Worm (Caenorhabditis elegans) whole organism, young adult: ENCODE data around the gene metr-1.

Source experiments
- B0019.2 ChIP-seq: fragments of 200-800 bp; sonication (Bioruptor generic); conservative IDR thresholded peaks from 2 replicates; pipeline ENCODE4 v1.3.6; 2022; ENCODE audit warnings: missing genetic modification reagents, missing genetic modification characterization, missing compliant biosample characterization
- C06A6.2 ChIP-seq: fragments of 200-800 bp; sonication (Bioruptor generic); conservative IDR thresholded peaks from 2 replicates; pipeline ENCODE4 v1.3.6; 2022; ENCODE audit warnings: missing genetic modification characterization, missing compliant biosample characterization
- C17E4.6 ChIP-seq: fragments of 200-800 bp; sonication (Bioruptor generic); IDR thresholded peaks from 2 replicates; pipeline ENCODE4 v1.3.6; 2022; ENCODE audit warnings: missing genetic modification reagents, missing genetic modification characterization, missing compliant biosample characterization
- F22D6.2 ChIP-seq: sonication (generic microtip); optimal IDR thresholded peaks from 2 replicates; lab custom pipeline; 2016; ENCODE audit warnings: mild to moderate bottlenecking, missing genetic modification characterization, missing compliant biosample characterization
- F33H1.4 ChIP-seq: fragments of 200-800 bp; sonication (Bioruptor generic); IDR thresholded peaks from 2 replicates; pipeline ENCODE4 v1.3.6; 2022; ENCODE audit warnings: missing genetic modification reagents, missing genetic modification characterization, missing compliant biosample characterization
- F52B5.7 ChIP-seq: sonication (generic microtip); optimal IDR thresholded peaks from 2 replicates; lab custom pipeline; 2016; ENCODE audit warnings: mild to moderate bottlenecking, missing genetic modification characterization, missing compliant biosample characterization
- F55B11.4 ChIP-seq: sonication (generic microtip); optimal IDR thresholded peaks from 2 replicates; lab custom pipeline; 2016; ENCODE audit warnings: missing compliant biosample characterization, missing genetic modification characterization, borderline replicate concordance; ENCODE audit not compliant: insufficient read depth
- attf-6 ChIP-seq: fragments of 200-800 bp; sonication (Bioruptor generic); IDR thresholded peaks from 2 replicates; pipeline ENCODE4 v1.3.6; 2022; ENCODE audit warnings: missing genetic modification reagents, missing genetic modification characterization, missing compliant biosample characterization
- cebp-1 ChIP-seq, 2 experiments: fragments of 200-800 bp in 1 of 2; sonication (Bioruptor generic) in 1 of 2; sonication (generic microtip) in 1 of 2; IDR thresholded peaks in 1 of 2; optimal IDR thresholded peaks in 1 of 2; 2 replicates each; pipeline versions ENCODE4 v1.3.6 to Lab custom; 2017 to 2022; ENCODE audit warnings: missing compliant biosample characterization in 2 of 2, missing genetic modification characterization in 2 of 2, mild to moderate bottlenecking in 1 of 2, missing genetic modification reagents in 1 of 2, moderate library complexity in 1 of 2
- cebp-2 ChIP-seq: fragments of 200-800 bp; sonication (Bioruptor generic); IDR thresholded peaks from 2 replicates; pipeline ENCODE4 v1.3.6; 2022; ENCODE audit warnings: missing genetic modification characterization, missing compliant biosample characterization
- ceh-27 ChIP-seq: fragments of 200-800 bp; sonication (Bioruptor generic); optimal IDR thresholded peaks from 2 replicates; lab custom pipeline; 2018; ENCODE audit warnings: mild to moderate bottlenecking, missing genetic modification characterization, moderate library complexity, missing compliant biosample characterization
- ceh-79 ChIP-seq: sonication (generic microtip); optimal IDR thresholded peaks from 2 replicates; lab custom pipeline; 2017; ENCODE audit warnings: mild to moderate bottlenecking, missing genetic modification characterization, missing compliant biosample characterization
- ceh-91 ChIP-seq: fragments of 200-800 bp; sonication (Bioruptor generic); IDR thresholded peaks from 2 replicates; pipeline ENCODE4 v1.3.6; 2022; ENCODE audit warnings: missing genetic modification reagents, missing genetic modification characterization, missing compliant biosample characterization
- chd-7 ChIP-seq: sonication (generic microtip); optimal IDR thresholded peaks from 2 replicates; lab custom pipeline; 2016; ENCODE audit warnings: mild to moderate bottlenecking, missing genetic modification characterization, moderate library complexity, missing compliant biosample characterization
- egl-44 ChIP-seq: fragments of 200-800 bp; sonication (Bioruptor generic); IDR thresholded peaks from 2 replicates; pipeline ENCODE4 v1.3.6; 2022; ENCODE audit warnings: missing genetic modification reagents, missing genetic modification characterization, missing compliant biosample characterization
- egrh-3 ChIP-seq: fragments of 200-800 bp; sonication (Bioruptor generic); IDR thresholded peaks from 2 replicates; pipeline ENCODE4 v1.3.6; 2022; ENCODE audit warnings: missing genetic modification reagents, missing genetic modification characterization, missing compliant biosample characterization
- gei-17 ChIP-seq: fragments of 200-800 bp; sonication (Bioruptor generic); optimal IDR thresholded peaks from 2 replicates; lab custom pipeline; 2018; ENCODE audit warnings: mild to moderate bottlenecking, missing genetic modification characterization, missing compliant biosample characterization
- hsf-1 ChIP-seq: fragments of 200-800 bp; sonication (Bioruptor generic); IDR thresholded peaks from 2 replicates; pipeline ENCODE4 v1.3.6; 2022; ENCODE audit warnings: missing genetic modification reagents, missing genetic modification characterization, missing compliant biosample characterization
- let-607 ChIP-seq, 2 experiments: fragments of 200-800 bp in 1 of 2; sonication (Bioruptor generic) in 1 of 2; sonication (generic microtip) in 1 of 2; optimal IDR thresholded peaks; 2 replicates each; lab custom pipeline; 2016 to 2018; ENCODE audit warnings: mild to moderate bottlenecking in 2 of 2, missing compliant biosample characterization in 2 of 2, missing genetic modification characterization in 2 of 2, moderate library complexity in 2 of 2, missing genotype in 1 of 2
- lsy-27 ChIP-seq: sonication (generic microtip); optimal IDR thresholded peaks from 2 replicates; lab custom pipeline; 2017; ENCODE audit warnings: missing genetic modification characterization, mild to moderate bottlenecking, missing compliant biosample characterization, antibody characterized with exemption, missing genotype, borderline replicate concordance; ENCODE audit not compliant: insufficient read depth
- madf-6 ChIP-seq: fragments of 200-800 bp; sonication (Bioruptor generic); IDR thresholded peaks from 2 replicates; pipeline ENCODE4 v1.3.6; 2022; ENCODE audit warnings: missing genetic modification reagents, missing genetic modification characterization, missing compliant biosample characterization
- madf-8 ChIP-seq: fragments of 200-800 bp; sonication (Bioruptor generic); conservative IDR thresholded peaks from 2 replicates; pipeline ENCODE4 v1.3.6; 2022; ENCODE audit warnings: missing genetic modification reagents, missing genetic modification characterization, missing compliant biosample characterization
- nfya-1 ChIP-seq: sonication (generic microtip); optimal IDR thresholded peaks from 2 replicates; lab custom pipeline; 2017; ENCODE audit warnings: antibody characterized with exemption, missing compliant biosample characterization, missing genetic modification characterization, borderline replicate concordance; ENCODE audit not compliant: insufficient read depth
- repo-1 ChIP-seq: sonication (generic microtip); optimal IDR thresholded peaks from 2 replicates; lab custom pipeline; 2017; ENCODE audit warnings: mild to moderate bottlenecking, missing genetic modification characterization, missing compliant biosample characterization
- sea-2 ChIP-seq: fragments of 200-800 bp; sonication (Bioruptor generic); IDR thresholded peaks from 2 replicates; pipeline ENCODE4 v1.3.6; 2022; ENCODE audit warnings: missing genetic modification characterization, missing compliant biosample characterization
- snpc-1.1 ChIP-seq: sonication (generic microtip); optimal IDR thresholded peaks from 2 replicates; lab custom pipeline; 2017; ENCODE audit warnings: missing genetic modification characterization, mild to moderate bottlenecking, missing compliant biosample characterization, antibody characterized with exemption, moderate library complexity, missing genotype, missing genetic modification reagents; ENCODE audit not compliant: insufficient read depth
- snpc-4 ChIP-seq, 5 experiments: fragments of 150-350 bp in 1 of 5; sonication (generic microtip) in 4 of 5; optimal IDR thresholded peaks; 2 replicates each; lab custom pipeline; 2014 to 2018; ENCODE audit warnings: missing genetic modification characterization in 5 of 5, missing biosample characterization in 3 of 5, antibody characterized with exemption in 2 of 5, mild to moderate bottlenecking in 2 of 5, missing compliant biosample characterization in 2 of 5, missing genotype in 2 of 5, moderate library complexity in 2 of 5, missing genetic modification reagents in 1 of 5
- somi-1 ChIP-seq: fragments of 200-800 bp; sonication (Bioruptor generic); optimal IDR thresholded peaks from 2 replicates; lab custom pipeline; 2018; ENCODE audit warnings: mild to moderate bottlenecking, missing genetic modification characterization, missing compliant biosample characterization
- unc-130 ChIP-seq: sonication (generic microtip); optimal IDR thresholded peaks from 2 replicates; lab custom pipeline; 2016; ENCODE audit warnings: missing genetic modification reagents, missing genetic modification characterization, missing compliant biosample characterization
- zfh-2 ChIP-seq: fragments of 200-800 bp; sonication (Bioruptor generic); conservative IDR thresholded peaks from 2 replicates; pipeline ENCODE4 v1.3.6; 2022; ENCODE audit warnings: missing genetic modification reagents, missing genetic modification characterization, missing compliant biosample characterization
- zim-3 ChIP-seq: sonication (generic microtip); optimal IDR thresholded peaks from 2 replicates; lab custom pipeline; 2017; ENCODE audit warnings: mild to moderate bottlenecking, missing genetic modification characterization, moderate library complexity, missing compliant biosample characterization
- ztf-3 ChIP-seq: fragments of 200-800 bp; sonication (Bioruptor generic); optimal IDR thresholded peaks from 2 replicates; lab custom pipeline; 2018; ENCODE audit warnings: mild to moderate bottlenecking, missing genetic modification characterization, missing compliant biosample characterization
- ztf-6 ChIP-seq: fragments of 200-800 bp; sonication (Bioruptor generic); IDR thresholded peaks from 2 replicates; pipeline ENCODE4 v1.3.6; 2022; ENCODE audit warnings: missing genetic modification reagents, missing genetic modification characterization, missing compliant biosample characterization

Gene metr-1

ce11 chrII:10935336-10935735, 9.0 kb downstream of the metr-1 start (continued):
- TF ChIP-seq snpc-1.1, result no peak
- TF ChIP-seq ceh-91 (GFP tag; lab: Robert Waterston, UW), result peak; percentile 92
- no peak for TF ChIP-seq unc-130 (GFP tag; lab: Kevin White, UChicago)
- no peak for TF ChIP-seq ztf-6 (GFP tag; lab: Robert Waterston, UW)
- TF ChIP-seq ceh-27 (GFP tag; lab: Kevin White, UChicago), result no peak
- no peak for TF ChIP-seq let-607 (tag; optimal IDR thresholded peaks at IDR 0.05; lab: Kevin White, UChicago)
- no peak for TF ChIP-seq C06A6.2 (GFP tag; lab: Robert Waterston, UW)
- TF ChIP-seq ceh-79 (tag; lab: Kevin White, UChicago), result no peak
- TF ChIP-seq repo-1 (tag; lab: Kevin White, UChicago), result no peak
- 0 out of 2 replicates have a peak, but pooled peaks have one; percentile 31 for TF ChIP-seq attf-6
- no peak for TF ChIP-seq gei-17 (GFP tag; lab: Kevin White, UChicago)
- TF ChIP-seq F22D6.2 (tag; lab: Kevin White, UChicago), result no peak
- TF ChIP-seq nfya-1 (tag; lab: Kevin White, UChicago), result no peak
- no peak for TF ChIP-seq zfh-2 (GFP tag; lab: Robert Waterston, UW)
- no peak for TF ChIP-seq zim-3 (tag; lab: Kevin White, UChicago)
- no peak for TF ChIP-seq somi-1 (GFP tag; lab: Kevin White, UChicago)
- no peak for TF ChIP-seq F55B11.4 (tag; lab: Kevin White, UChicago)
- TF ChIP-seq sea-2 (GFP tag; lab: Robert Waterston, UW), result no peak
- TF ChIP-seq C17E4.6 (GFP tag; lab: Robert Waterston, UW), result 0 out of 2 replicates have a peak, but pooled peaks have one; percentile 20
- no peak for TF ChIP-seq F52B5.7 (tag; lab: Kevin White, UChicago)
- no peak for TF ChIP-seq egl-44 (GFP tag; lab: Robert Waterston, UW)
- no peak for TF ChIP-seq lsy-27 (tag; lab: Kevin White, UChicago)
- TF ChIP-seq snpc-4 (GFP tag; optimal IDR thresholded peaks at IDR 0.05; lab: Kevin White, UChicago), result no peak
- peak in 1 of 4 experiments; percentile 44 for TF ChIP-seq snpc-4 (tag; optimal IDR thresholded peaks at IDR 0.05; lab: Kevin White, UChicago)
- no peak for TF ChIP-seq cebp-1 (GFP tag; IDR thresholded peaks at IDR 0.05; lab: Robert Waterston, UW)
- no peak for TF ChIP-seq cebp-1 (tag; optimal IDR thresholded peaks at IDR 0.05; lab: Kevin White, UChicago)
- TF ChIP-seq B0019.2 (GFP tag; lab: Robert Waterston, UW), result peak; percentile 57; the same call in 1 of the 2 replicates
- TF ChIP-seq ztf-3 (GFP tag; lab: Kevin White, UChicago), result no peak
- TF ChIP-seq, all 124 proteins: peak for 31

DNA sequence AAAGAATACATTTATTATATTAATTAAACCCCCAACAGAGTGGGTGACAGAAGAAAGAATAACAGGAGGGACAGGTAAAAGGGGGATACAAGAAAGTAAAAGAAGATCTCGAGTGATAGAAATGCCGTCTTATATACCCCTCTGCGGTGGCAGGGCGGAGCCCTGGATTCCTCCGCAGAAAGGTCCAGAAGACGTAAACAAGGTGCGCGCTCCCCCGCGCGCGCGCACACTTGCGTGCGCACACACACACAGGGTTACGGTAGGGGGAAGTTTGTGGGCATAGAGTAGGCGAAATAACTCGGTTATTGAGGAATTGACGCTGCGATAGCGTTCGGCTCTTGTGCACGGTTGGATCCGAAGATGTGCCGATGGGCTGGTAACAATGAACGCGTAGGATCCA, 15.6 kb downstream of the metr-1 start, which contains the start of gene R03D7.15:
Gene R03D7.15, plus strand, starts transcription at position 299 of the 400 bp plus-strand sequence.
- TF ChIP-seq F33H1.4 (GFP tag; lab: Robert Waterston, UW), result peak; percentile 31; the same call in 1 of the 2 replicates
- TF ChIP-seq egrh-3, result peak; percentile 80; the same call in 1 of the 2 replicates
- TF ChIP-seq madf-8 (GFP tag; lab: Robert Waterston, UW), result peak; percentile 60
- peak; percentile 77 for TF ChIP-seq madf-6 (GFP tag; lab: Robert Waterston, UW)
- TF ChIP-seq hsf-1 (GFP tag; lab: Robert Waterston, UW), result peak; percentile 90

- no peak for TF ChIP-seq cebp-2 (GFP tag; lab: Robert Waterston, UW)
- no peak for TF ChIP-seq chd-7 (tag; lab: Kevin White, UChicago)
These were observed 19.1 kb downstream of the metr-1 start for ce11 chrII:10945446-10945845.
